Fruit fly (Drosophila melanogaster) whole organism, embryonic: Measurements from ENCODE around the gene Kat60.
A peak's percentile ranks its signal among the peaks of the same experiment; 100 is the strongest.

Experiments used
- B-H1 ChIP-seq: fragments of 200-800 bp; sonication (Bioruptor generic); IDR thresholded peaks from 3 replicates; pipeline ENCODE4 v1.3.6; 2022; ENCODE audit warnings: missing biosample characterization, missing genetic modification characterization
- Blimp-1 ChIP-seq: fragments of 200-800 bp; sonication (Bioruptor generic); optimal IDR thresholded peaks from 3 replicates; lab custom pipeline; 2018; ENCODE audit warnings: missing biosample characterization, missing genetic modification characterization, mild to moderate bottlenecking, moderate library complexity, missing genetic modification reagents
- CG10267 ChIP-seq: fragments of 200-800 bp; sonication (Bioruptor generic); optimal IDR thresholded peaks from 2 replicates; lab custom pipeline; 2018; ENCODE audit warnings: missing biosample characterization, mild to moderate bottlenecking, missing genetic modification characterization, moderate library complexity
- CG11398 ChIP-seq: fragments of 200-800 bp; sonication (Bioruptor generic); optimal IDR thresholded peaks from 2 replicates; lab custom pipeline; 2016; ENCODE audit warnings: missing biosample characterization, missing genetic modification characterization
- CG11504 ChIP-seq: fragments of 200-800 bp; sonication (Bioruptor generic); optimal IDR thresholded peaks from 3 replicates; lab custom pipeline; 2019; ENCODE audit warnings: missing biosample characterization, mild to moderate bottlenecking, missing genetic modification characterization, moderate library complexity
- CG11696 ChIP-seq: fragments of 200-800 bp; sonication (Bioruptor generic); IDR thresholded peaks from 2 replicates; pipeline ENCODE4 v1.3.6; 2022; ENCODE audit warnings: missing biosample characterization, missing genetic modification characterization
- CG12236 ChIP-seq: fragments of 200-800 bp; sonication (Bioruptor generic); optimal IDR thresholded peaks from 2 replicates; lab custom pipeline; 2016; ENCODE audit warnings: missing biosample characterization, missing genetic modification characterization
- CG12299 ChIP-seq: fragments of 200-800 bp; sonication (Bioruptor generic); optimal IDR thresholded peaks from 2 replicates; lab custom pipeline; 2018; ENCODE audit warnings: missing biosample characterization, mild to moderate bottlenecking, missing genetic modification characterization
- CG12744 ChIP-seq: fragments of 200-800 bp; sonication (Bioruptor generic); optimal IDR thresholded peaks from 2 replicates; lab custom pipeline; 2016; ENCODE audit warnings: missing biosample characterization, missing genetic modification characterization
- CG12942 ChIP-seq: fragments of 200-800 bp; sonication (Bioruptor generic); optimal IDR thresholded peaks from 3 replicates; lab custom pipeline; 2016; ENCODE audit warnings: missing biosample characterization, missing genetic modification characterization
- CG14667 ChIP-seq: fragments of 200-800 bp; sonication (Bioruptor generic); IDR thresholded peaks from 2 replicates; pipeline ENCODE4 v1.3.6; 2022; ENCODE audit warnings: missing biosample characterization, missing genetic modification characterization
- CG14965 ChIP-seq: fragments of 200-800 bp; sonication (Bioruptor generic); optimal IDR thresholded peaks from 2 replicates; lab custom pipeline; 2016; ENCODE audit warnings: missing biosample characterization, missing genetic modification characterization, borderline replicate concordance
- CG2199 ChIP-seq: fragments of 200-800 bp; sonication (Bioruptor generic); IDR thresholded peaks from 3 replicates; pipeline ENCODE4 v1.3.6; 2022; ENCODE audit warnings: missing biosample characterization, missing genetic modification characterization
- CG30403 ChIP-seq: fragments of 200-800 bp; sonication (Bioruptor generic); optimal IDR thresholded peaks from 3 replicates; lab custom pipeline; 2016; ENCODE audit warnings: missing biosample characterization, missing genetic modification characterization
- CG32772 ChIP-seq: fragments of 200-800 bp; sonication (Bioruptor generic); IDR thresholded peaks from 2 replicates; pipeline ENCODE4 v1.3.6; 2022; ENCODE audit warnings: missing biosample characterization, missing genetic modification characterization
- CG3995 ChIP-seq: fragments of 200-800 bp; sonication (Bioruptor generic); optimal IDR thresholded peaks from 3 replicates; lab custom pipeline; 2016; ENCODE audit warnings: missing biosample characterization, missing genetic modification characterization
- CG42726 ChIP-seq: fragments of 200-800 bp; sonication (Bioruptor generic); IDR thresholded peaks from 2 replicates; pipeline ENCODE4 v1.3.6; 2022; ENCODE audit warnings: missing biosample characterization, missing genetic modification characterization; ENCODE audit not compliant: partially characterized antibody
- CG4730 ChIP-seq: fragments of 200-800 bp; sonication (Bioruptor generic); IDR thresholded peaks from 2 replicates; pipeline ENCODE4 v1.3.6; 2022; ENCODE audit warnings: missing biosample characterization, missing genetic modification characterization
- CG4854 ChIP-seq: fragments of 200-800 bp; sonication (Bioruptor generic); optimal IDR thresholded peaks from 2 replicates; lab custom pipeline; 2016; ENCODE audit warnings: missing biosample characterization, missing genetic modification characterization, inconsistent platforms
- CG5180 ChIP-seq: fragments of 200-800 bp; sonication (Bioruptor generic); optimal IDR thresholded peaks from 3 replicates; lab custom pipeline; 2017; ENCODE audit warnings: missing biosample characterization, missing genetic modification characterization, mild to moderate bottlenecking, moderate library complexity, missing genetic modification reagents
- CG5245 ChIP-seq: fragments of 200-800 bp; sonication (Bioruptor generic); optimal IDR thresholded peaks from 3 replicates; lab custom pipeline; 2016; ENCODE audit warnings: missing biosample characterization, missing genetic modification characterization
- CG8089 ChIP-seq: fragments of 200-800 bp; sonication (Bioruptor generic); optimal IDR thresholded peaks from 3 replicates; lab custom pipeline; 2016; ENCODE audit warnings: missing biosample characterization, missing genetic modification characterization
- CG8765 ChIP-seq: fragments of 200-800 bp; sonication (Bioruptor generic); IDR thresholded peaks from 2 replicates; pipeline ENCODE4 v1.3.6; 2022; ENCODE audit warnings: missing biosample characterization, missing genetic modification characterization
- CG9215 ChIP-seq: fragments of 200-800 bp; sonication (Bioruptor generic); IDR thresholded peaks from 2 replicates; pipeline ENCODE4 v1.3.6; 2022; ENCODE audit warnings: missing biosample characterization, missing genetic modification characterization
- CHES-1-like ChIP-seq: fragments of 200-800 bp; sonication (Bioruptor generic); optimal IDR thresholded peaks from 2 replicates; lab custom pipeline; 2016; ENCODE audit warnings: missing biosample characterization, missing genetic modification characterization
- Dbx ChIP-seq: fragments of 200-800 bp; sonication (Bioruptor generic); IDR thresholded peaks from 3 replicates; pipeline ENCODE4 v1.3.6; 2022; ENCODE audit warnings: missing biosample characterization, missing genetic modification characterization
- ERR ChIP-seq: fragments of 200-800 bp; sonication (Bioruptor generic); optimal IDR thresholded peaks from 2 replicates; lab custom pipeline; 2016; ENCODE audit warnings: missing biosample characterization, missing genetic modification characterization
- HLHmδ ChIP-seq: fragments of 200-800 bp; sonication (Bioruptor generic); optimal IDR thresholded peaks from 2 replicates; lab custom pipeline; 2018; ENCODE audit warnings: missing biosample characterization, mild to moderate bottlenecking, missing genetic modification characterization, moderate library complexity
- HmgD ChIP-seq: fragments of 200-800 bp; sonication (Bioruptor generic); optimal IDR thresholded peaks from 3 replicates; lab custom pipeline; 2016; ENCODE audit warnings: missing biosample characterization, missing genetic modification characterization
- Meics ChIP-seq: fragments of 200-800 bp; sonication (Bioruptor generic); optimal IDR thresholded peaks from 2 replicates; lab custom pipeline; 2017; ENCODE audit warnings: missing biosample characterization, mild to moderate bottlenecking, missing genetic modification characterization
- Myb ChIP-seq: fragments of 200-800 bp; sonication (Bioruptor generic); optimal IDR thresholded peaks from 2 replicates; lab custom pipeline; 2016; ENCODE audit warnings: missing biosample characterization, missing genetic modification characterization
- Opbp ChIP-seq: fragments of 200-800 bp; sonication (Bioruptor generic); IDR thresholded peaks from 3 replicates; pipeline ENCODE4 v1.3.6; 2022; ENCODE audit warnings: missing biosample characterization, missing genetic modification characterization; ENCODE audit not compliant: partially characterized antibody
- Poxn ChIP-seq: fragments of 200-800 bp; sonication (Bioruptor generic); IDR thresholded peaks from 2 replicates; pipeline ENCODE4 v1.3.6; 2022; ENCODE audit warnings: missing biosample characterization, missing genetic modification characterization
- ap ChIP-seq: fragments of 200-800 bp; sonication (Bioruptor generic); IDR thresholded peaks from 2 replicates; pipeline ENCODE4 v1.3.6; 2022; ENCODE audit warnings: missing biosample characterization, missing genetic modification characterization
- ash1 ChIP-seq: fragments of 200-800 bp; sonication (Bioruptor generic); optimal IDR thresholded peaks from 2 replicates; lab custom pipeline; 2018; ENCODE audit warnings: missing biosample characterization, mild to moderate bottlenecking, missing genetic modification characterization
- ato ChIP-seq: fragments of 200-800 bp; sonication (Bioruptor generic); IDR thresholded peaks from 2 replicates; pipeline ENCODE4 v1.3.6; 2022; ENCODE audit warnings: missing biosample characterization, missing genetic modification characterization; ENCODE audit not compliant: partially characterized antibody
- bigmax ChIP-seq: fragments of 200-800 bp; sonication (Bioruptor generic); optimal IDR thresholded peaks from 2 replicates; lab custom pipeline; 2018; ENCODE audit warnings: missing biosample characterization, mild to moderate bottlenecking, missing genetic modification characterization
- cato ChIP-seq: fragments of 200-800 bp; sonication (Bioruptor generic); optimal IDR thresholded peaks from 2 replicates; lab custom pipeline; 2016; ENCODE audit warnings: missing biosample characterization, missing genetic modification characterization, borderline replicate concordance
- ci ChIP-seq: fragments of 200-800 bp; sonication (Bioruptor generic); IDR thresholded peaks from 3 replicates; pipeline ENCODE4 v1.3.6; 2022; ENCODE audit warnings: missing biosample characterization, missing genetic modification characterization
- dimm ChIP-seq: fragments of 200-800 bp; sonication (Bioruptor generic); IDR thresholded peaks from 2 replicates; pipeline ENCODE4 v1.3.6; 2022; ENCODE audit warnings: missing biosample characterization, missing genetic modification characterization
- emc ChIP-seq: fragments of 200-800 bp; sonication (Bioruptor generic); optimal IDR thresholded peaks from 2 replicates; lab custom pipeline; 2016; ENCODE audit warnings: missing biosample characterization, missing genetic modification characterization
- ewg ChIP-seq: fragments of 200-800 bp; sonication (Bioruptor generic); optimal IDR thresholded peaks from 3 replicates; lab custom pipeline; 2017; ENCODE audit warnings: mild to moderate bottlenecking, missing biosample characterization, missing genetic modification reagents, missing genetic modification characterization
- gcm2 ChIP-seq: fragments of 200-800 bp; sonication (Bioruptor generic); optimal IDR thresholded peaks from 2 replicates; lab custom pipeline; 2016; ENCODE audit warnings: missing biosample characterization, missing genetic modification characterization
- jing ChIP-seq: fragments of 200-800 bp; sonication (Bioruptor generic); optimal IDR thresholded peaks from 2 replicates; lab custom pipeline; 2018; ENCODE audit warnings: missing biosample characterization, mild to moderate bottlenecking, missing genetic modification characterization
- kah ChIP-seq: fragments of 200-800 bp; sonication (Bioruptor generic); optimal IDR thresholded peaks from 2 replicates; lab custom pipeline; 2018; ENCODE audit warnings: missing biosample characterization, mild to moderate bottlenecking, missing genetic modification characterization
- luna ChIP-seq: fragments of 200-800 bp; sonication (Bioruptor generic); optimal IDR thresholded peaks from 2 replicates; lab custom pipeline; 2016; ENCODE audit warnings: missing biosample characterization, missing genetic modification characterization
- rib ChIP-seq: fragments of 200-800 bp; sonication (Bioruptor generic); IDR thresholded peaks from 2 replicates; pipeline ENCODE4 v1.3.6; 2022; ENCODE audit warnings: missing biosample characterization, missing genetic modification characterization
- sens-2 ChIP-seq: fragments of 200-800 bp; sonication (Bioruptor generic); IDR thresholded peaks from 2 replicates; pipeline ENCODE4 v1.3.6; 2022; ENCODE audit warnings: missing biosample characterization, missing genetic modification characterization
- sna ChIP-seq: fragments of 200-800 bp; sonication (Bioruptor generic); IDR thresholded peaks from 2 replicates; pipeline ENCODE4 v1.3.6; 2022; ENCODE audit warnings: missing biosample characterization, missing genetic modification characterization; ENCODE audit not compliant: partially characterized antibody
- tap ChIP-seq: fragments of 200-800 bp; optimal IDR thresholded peaks from 3 replicates; lab custom pipeline; 2019; ENCODE audit warnings: missing biosample characterization, mild to moderate bottlenecking, missing genetic modification characterization, moderate library complexity
- tna ChIP-seq: fragments of 200-800 bp; sonication (Bioruptor generic); IDR thresholded peaks from 2 replicates; pipeline ENCODE4 v1.3.6; 2022; ENCODE audit warnings: missing biosample characterization, missing genetic modification characterization; ENCODE audit not compliant: partially characterized antibody

Gene Kat60

dm6 chr3R:5232197-5232607, at the start of gene Kat60, which contains the start of gene Mms19 (continued):
- TF ChIP-seq CG12744, result peak; percentile 6
- no peak for TF ChIP-seq CG11504 (tag; lab: Kevin White, UChicago)
- no peak for TF ChIP-seq Blimp-1 (GFP tag; lab: Kevin White, UChicago)
- TF ChIP-seq kah (GFP tag; lab: Kevin White, UChicago), result no peak
- no peak for TF ChIP-seq jing
- peak; percentile 90 for TF ChIP-seq sna (GFP tag; lab: Robert Waterston, UW)
- TF ChIP-seq ato (GFP tag; lab: Robert Waterston, UW), result peak; percentile 74
- TF ChIP-seq CG12236 (GFP tag; lab: Kevin White, UChicago), result no peak
- TF ChIP-seq cato (GFP tag; lab: Kevin White, UChicago), result peak; percentile 58
- TF ChIP-seq CG4854, result peak; percentile 55
- no peak for TF ChIP-seq HLHmδ
- no peak for TF ChIP-seq bigmax (GFP tag; lab: Kevin White, UChicago)
- peak; percentile 64 for TF ChIP-seq CG32772
- TF ChIP-seq CG4730, result peak; percentile 45; the same call in 1 of the 2 replicates
- TF ChIP-seq dimm, result no peak
- no peak for TF ChIP-seq sens-2 (GFP tag; lab: Robert Waterston, UW)
- TF ChIP-seq ERR (GFP tag; lab: Kevin White, UChicago), result peak; percentile 21
- TF ChIP-seq CG14667 (GFP tag; lab: Robert Waterston, UW), result peak; percentile 66
- TF ChIP-seq Myb (GFP tag; lab: Kevin White, UChicago), result peak; percentile 75
- no peak for TF ChIP-seq ash1 (GFP tag; lab: Kevin White, UChicago)
- TF ChIP-seq gcm2 (GFP tag; lab: Kevin White, UChicago), result no peak
- no peak for TF ChIP-seq rib
- peak; percentile 86 for TF ChIP-seq Opbp (GFP tag; lab: Robert Waterston, UW)
- no peak for TF ChIP-seq tap (tag; lab: Kevin White, UChicago)
- no peak for TF ChIP-seq luna (GFP tag; lab: Kevin White, UChicago)
- TF ChIP-seq ci, result peak; percentile 59; the same call in 2 of the 3 replicates
- TF ChIP-seq CG11398 (GFP tag; lab: Kevin White, UChicago), result no peak
- no peak; the same call in 1 of the 2 replicates for TF ChIP-seq Poxn
- TF ChIP-seq CG5245 (GFP tag; lab: Kevin White, UChicago), result peak; percentile 13
- TF ChIP-seq CG12942 (GFP tag; lab: Kevin White, UChicago), result peak; percentile 68
- peak; percentile 34 for TF ChIP-seq CG12299 (tag; lab: Kevin White, UChicago)
- peak; percentile 52; the same call in 1 of the 2 replicates for TF ChIP-seq CG8765
- peak; percentile 82 for TF ChIP-seq CG30403 (GFP tag; lab: Kevin White, UChicago)
- TF ChIP-seq CHES-1-like (GFP tag; lab: Kevin White, UChicago), result peak; percentile 64
- peak; percentile 45 for TF ChIP-seq emc (GFP tag; lab: Kevin White, UChicago)
- no peak for TF ChIP-seq CG11696 (GFP tag; lab: Robert Waterston, UW)
- peak; percentile 84 for TF ChIP-seq CG9215 (GFP tag; lab: Robert Waterston, UW)
- peak; percentile 2 for TF ChIP-seq HmgD (GFP tag; lab: Kevin White, UChicago)
- TF ChIP-seq Dbx (GFP tag; lab: Robert Waterston, UW), result peak; percentile 73; the same call in 2 of the 3 replicates
- TF ChIP-seq CG3995, result peak; percentile 60
- peak; percentile 86 for TF ChIP-seq tna
- TF ChIP-seq CG10267 (tag; lab: Kevin White, UChicago), result peak; percentile 76
- TF ChIP-seq CG2199 (GFP tag; lab: Robert Waterston, UW), result no peak
- peak; percentile 97 for TF ChIP-seq CG42726 (GFP tag; lab: Robert Waterston, UW)
- no peak for TF ChIP-seq CG14965
- peak; percentile 53 for TF ChIP-seq B-H1 (GFP tag; lab: Robert Waterston, UW)
- TF ChIP-seq ap (GFP tag; lab: Robert Waterston, UW), result no peak
- TF ChIP-seq CG8089, result peak; percentile 38
- TF ChIP-seq ewg (GFP tag; lab: Kevin White, UChicago), result peak; percentile 26
- peak; percentile 32 for TF ChIP-seq Meics (GFP tag; lab: Kevin White, UChicago)
- TF ChIP-seq CG5180 (GFP tag; lab: Kevin White, UChicago), result no peak
